Worm (Caenorhabditis elegans) whole organism, young adult: ENCODE data around the gene F28F8.9.

Experiments
- B0035.1 ChIP-seq: sonication (generic microtip); optimal IDR thresholded peaks from 2 replicates; lab custom pipeline; 2016; ENCODE audit warnings: missing genetic modification characterization, mild to moderate bottlenecking, missing compliant biosample characterization, missing genotype, missing genetic modification reagents
- B0261.1 ChIP-seq: sonication (generic microtip); optimal IDR thresholded peaks from 2 replicates; lab custom pipeline; 2016; ENCODE audit warnings: mild to moderate bottlenecking, missing genetic modification characterization, moderate library complexity, missing compliant biosample characterization
- F37B4.10 ChIP-seq: fragments of 200-800 bp; sonication (Bioruptor generic); IDR thresholded peaks from 2 replicates; pipeline ENCODE4 v1.3.6; 2022; ENCODE audit warnings: missing genetic modification characterization, missing compliant biosample characterization
- F39B2.1 ChIP-seq: fragments of 200-800 bp; sonication (Bioruptor generic); IDR thresholded peaks from 2 replicates; pipeline ENCODE4 v1.3.6; 2022; ENCODE audit warnings: missing genetic modification reagents, missing genetic modification characterization, missing compliant biosample characterization
- F49E8.2 ChIP-seq: sonication (generic microtip); optimal IDR thresholded peaks from 3 replicates; lab custom pipeline; 2017; ENCODE audit warnings: missing genetic modification characterization, mild to moderate bottlenecking, missing compliant biosample characterization, antibody characterized with exemption, moderate library complexity; ENCODE audit not compliant: insufficient read depth
- F52B5.7 ChIP-seq: sonication (generic microtip); optimal IDR thresholded peaks from 2 replicates; lab custom pipeline; 2016; ENCODE audit warnings: mild to moderate bottlenecking, missing genetic modification characterization, missing compliant biosample characterization
- F57C9.4 ChIP-seq: sonication (generic microtip); optimal IDR thresholded peaks from 2 replicates; lab custom pipeline; 2017; ENCODE audit warnings: mild to moderate bottlenecking, missing genetic modification characterization, missing compliant biosample characterization
- K11D2.4 ChIP-seq: fragments of 200-800 bp; sonication (Bioruptor generic); IDR thresholded peaks from 2 replicates; pipeline ENCODE4 v1.3.6; 2022; ENCODE audit warnings: missing genetic modification reagents, missing genetic modification characterization, missing compliant biosample characterization
- K12H6.12 ChIP-seq: fragments of 200-800 bp; sonication (Bioruptor generic); optimal IDR thresholded peaks from 2 replicates; lab custom pipeline; 2018; ENCODE audit warnings: mild to moderate bottlenecking, missing genetic modification characterization, missing compliant biosample characterization
- Y56A3A.18 ChIP-seq: fragments of 200-800 bp; sonication (Bioruptor generic); IDR thresholded peaks from 2 replicates; pipeline ENCODE4 v1.3.6; 2022; ENCODE audit warnings: missing genetic modification reagents, missing genetic modification characterization, missing compliant biosample characterization
- ZK185.1 ChIP-seq: sonication (generic microtip); optimal IDR thresholded peaks from 2 replicates; lab custom pipeline; 2016; ENCODE audit warnings: mild to moderate bottlenecking, missing genetic modification characterization, missing compliant biosample characterization; ENCODE audit not compliant: poor library complexity, severe bottlenecking
- ama-1 ChIP-seq, 3 experiments: fragments of 150-350 bp in 1 of 3; sonication (generic microtip) in 2 of 3; optimal IDR thresholded peaks; 2 replicates each; lab custom pipeline; 2014 to 2018; ENCODE audit warnings: missing biosample characterization in 2 of 3, missing genetic modification characterization in 2 of 3, missing genetic modification reagents in 2 of 3
- atf-7 ChIP-seq: sonication (generic microtip); optimal IDR thresholded peaks from 2 replicates; lab custom pipeline; 2017; ENCODE audit warnings: mild to moderate bottlenecking, missing genetic modification characterization, missing compliant biosample characterization
- athp-1 ChIP-seq: sonication (generic microtip); optimal IDR thresholded peaks from 2 replicates; lab custom pipeline; 2017; ENCODE audit warnings: mild to moderate bottlenecking, missing genetic modification characterization, missing compliant biosample characterization
- attf-5 ChIP-seq: fragments of 200-800 bp; sonication (Bioruptor generic); optimal IDR thresholded peaks from 2 replicates; lab custom pipeline; 2018; ENCODE audit warnings: mild to moderate bottlenecking, missing genetic modification characterization, missing compliant biosample characterization
- ccch-3 ChIP-seq: fragments of 200-800 bp; sonication (Bioruptor generic); optimal IDR thresholded peaks from 2 replicates; lab custom pipeline; 2018; ENCODE audit warnings: mild to moderate bottlenecking, missing genetic modification characterization, missing compliant biosample characterization
- cebp-2 ChIP-seq: fragments of 200-800 bp; sonication (Bioruptor generic); IDR thresholded peaks from 2 replicates; pipeline ENCODE4 v1.3.6; 2022; ENCODE audit warnings: missing genetic modification characterization, missing compliant biosample characterization
- ceh-40 ChIP-seq: fragments of 200-800 bp; sonication (Bioruptor generic); IDR thresholded peaks from 2 replicates; pipeline ENCODE4 v1.3.6; 2022; ENCODE audit warnings: missing genetic modification characterization, missing compliant biosample characterization
- chd-7 ChIP-seq: sonication (generic microtip); optimal IDR thresholded peaks from 2 replicates; lab custom pipeline; 2016; ENCODE audit warnings: mild to moderate bottlenecking, missing genetic modification characterization, moderate library complexity, missing compliant biosample characterization
- egl-44 ChIP-seq: fragments of 200-800 bp; sonication (Bioruptor generic); IDR thresholded peaks from 2 replicates; pipeline ENCODE4 v1.3.6; 2022; ENCODE audit warnings: missing genetic modification reagents, missing genetic modification characterization, missing compliant biosample characterization
- fkh-3 ChIP-seq: sonication (generic microtip); optimal IDR thresholded peaks from 2 replicates; lab custom pipeline; 2016; ENCODE audit warnings: mild to moderate bottlenecking, missing genetic modification characterization, missing compliant biosample characterization
- hrde-1 ChIP-seq: sonication (generic microtip); optimal IDR thresholded peaks from 2 replicates; lab custom pipeline; 2016; ENCODE audit warnings: missing genetic modification characterization, mild to moderate bottlenecking, missing compliant biosample characterization, moderate library complexity, missing genotype, missing genetic modification reagents, borderline replicate concordance
- lin-26 ChIP-seq: fragments of 200-800 bp; sonication (Bioruptor generic); IDR thresholded peaks from 2 replicates; pipeline ENCODE4 v1.3.6; 2022; ENCODE audit warnings: missing genetic modification reagents, missing genetic modification characterization, missing compliant biosample characterization
- lin-40 ChIP-seq: sonication (generic microtip); optimal IDR thresholded peaks from 2 replicates; lab custom pipeline; 2016; ENCODE audit warnings: missing genetic modification characterization, mild to moderate bottlenecking, missing compliant biosample characterization, missing genotype, missing genetic modification reagents
- lin-54 ChIP-seq: fragments of 200-800 bp; sonication (Bioruptor generic); optimal IDR thresholded peaks from 2 replicates; lab custom pipeline; 2018; ENCODE audit warnings: mild to moderate bottlenecking, missing genetic modification characterization, missing compliant biosample characterization
- lsl-1 ChIP-seq: fragments of 200-800 bp; sonication (Bioruptor generic); optimal IDR thresholded peaks from 2 replicates; lab custom pipeline; 2018; ENCODE audit warnings: mild to moderate bottlenecking, missing genetic modification characterization, moderate library complexity, missing compliant biosample characterization
- madf-3 ChIP-seq: fragments of 200-800 bp; sonication (Bioruptor generic); IDR thresholded peaks from 2 replicates; pipeline ENCODE4 v1.3.6; 2022; ENCODE audit warnings: missing genetic modification reagents, missing genetic modification characterization, missing compliant biosample characterization
- mcd-1 ChIP-seq: fragments of 200-800 bp; sonication (Bioruptor generic); IDR thresholded peaks from 2 replicates; pipeline ENCODE4 v1.3.6; 2022; ENCODE audit warnings: missing genetic modification reagents, missing genetic modification characterization, missing compliant biosample characterization
- mel-28 ChIP-seq: sonication (generic microtip); optimal IDR thresholded peaks from 2 replicates; lab custom pipeline; 2016; ENCODE audit warnings: borderline replicate concordance, mild to moderate bottlenecking, missing genetic modification characterization, missing compliant biosample characterization
- mes-4 ChIP-seq: sonication (generic microtip); optimal IDR thresholded peaks from 2 replicates; lab custom pipeline; 2016; ENCODE audit warnings: missing genotype, missing genetic modification characterization, missing compliant biosample characterization
- nhr-120 ChIP-seq: fragments of 200-800 bp; sonication (Bioruptor generic); IDR thresholded peaks from 2 replicates; pipeline ENCODE4 v1.3.6; 2022; ENCODE audit warnings: missing genetic modification characterization, missing compliant biosample characterization
- nhr-80 ChIP-seq: sonication (generic microtip); optimal IDR thresholded peaks from 2 replicates; lab custom pipeline; 2016; ENCODE audit warnings: missing genetic modification characterization, missing compliant biosample characterization
- nhr-90 ChIP-seq: sonication (generic microtip); optimal IDR thresholded peaks from 2 replicates; lab custom pipeline; 2016; ENCODE audit warnings: missing genotype, mild to moderate bottlenecking, missing genetic modification characterization, missing compliant biosample characterization
- pbrm-1 ChIP-seq: fragments of 200-800 bp; sonication (Bioruptor generic); IDR thresholded peaks from 2 replicates; pipeline ENCODE4 v1.3.6; 2022; ENCODE audit warnings: missing genetic modification reagents, missing genetic modification characterization, missing compliant biosample characterization
- rcor-1 ChIP-seq: fragments of 200-800 bp; sonication (Bioruptor generic); IDR thresholded peaks from 2 replicates; pipeline ENCODE4 v1.3.6; 2022; ENCODE audit warnings: missing genetic modification reagents, missing genetic modification characterization, missing compliant biosample characterization
- rec-8 ChIP-seq, 2 experiments: sonication (generic microtip); optimal IDR thresholded peaks; 2 replicates each; lab custom pipeline; 2016; ENCODE audit warnings: mild to moderate bottlenecking in 2 of 2, missing genetic modification characterization in 2 of 2, missing genetic modification reagents in 2 of 2, missing genotype in 2 of 2, missing biosample characterization in 1 of 2, missing compliant biosample characterization in 1 of 2, moderate library complexity in 1 of 2
- repo-1 ChIP-seq: sonication (generic microtip); optimal IDR thresholded peaks from 2 replicates; lab custom pipeline; 2017; ENCODE audit warnings: mild to moderate bottlenecking, missing genetic modification characterization, missing compliant biosample characterization
- sdz-38 ChIP-seq: sonication (generic microtip); optimal IDR thresholded peaks from 2 replicates; lab custom pipeline; 2016; ENCODE audit warnings: missing genotype, missing genetic modification characterization, missing compliant biosample characterization
- snpc-3.4 ChIP-seq: sonication (generic microtip); optimal IDR thresholded peaks from 2 replicates; lab custom pipeline; 2017; ENCODE audit warnings: missing genetic modification characterization, mild to moderate bottlenecking, missing compliant biosample characterization, antibody characterized with exemption, moderate library complexity, missing genotype, missing genetic modification reagents
- sptf-2 ChIP-seq: fragments of 200-800 bp; sonication (Bioruptor generic); optimal IDR thresholded peaks from 2 replicates; lab custom pipeline; 2018; ENCODE audit warnings: mild to moderate bottlenecking, missing genetic modification characterization, missing compliant biosample characterization
- tbp1 ChIP-seq: fragments of 200-800 bp; sonication (Bioruptor generic); optimal IDR thresholded peaks from 2 replicates; lab custom pipeline; 2018; ENCODE audit warnings: mild to moderate bottlenecking, missing genetic modification characterization, missing compliant biosample characterization
- tbx-9 ChIP-seq: sonication (generic microtip); optimal IDR thresholded peaks from 2 replicates; lab custom pipeline; 2016; ENCODE audit warnings: borderline replicate concordance, missing genetic modification characterization, inconsistent platforms, missing compliant biosample characterization
- tlf-1 ChIP-seq: fragments of 200-800 bp; sonication (Bioruptor generic); optimal IDR thresholded peaks from 2 replicates; lab custom pipeline; 2018; ENCODE audit warnings: mild to moderate bottlenecking, missing genetic modification characterization, missing compliant biosample characterization
- unc-130 ChIP-seq: sonication (generic microtip); optimal IDR thresholded peaks from 2 replicates; lab custom pipeline; 2016; ENCODE audit warnings: missing genetic modification reagents, missing genetic modification characterization, missing compliant biosample characterization
- ztf-18 ChIP-seq: sonication (generic microtip); optimal IDR thresholded peaks from 2 replicates; lab custom pipeline; 2016; ENCODE audit warnings: missing genotype, mild to moderate bottlenecking, missing genetic modification characterization, missing compliant biosample characterization
- ztf-25 ChIP-seq: fragments of 200-800 bp; sonication (Bioruptor generic); IDR thresholded peaks from 2 replicates; pipeline ENCODE4 v1.3.6; 2022; ENCODE audit warnings: missing genetic modification reagents, missing genetic modification characterization, missing compliant biosample characterization
- ztf-28 ChIP-seq: fragments of 200-800 bp; sonication (Bioruptor generic); IDR thresholded peaks from 2 replicates; pipeline ENCODE4 v1.3.6; 2022; ENCODE audit warnings: missing genetic modification reagents, missing genetic modification characterization, missing compliant biosample characterization

F28F8.9 gene

DNA sequence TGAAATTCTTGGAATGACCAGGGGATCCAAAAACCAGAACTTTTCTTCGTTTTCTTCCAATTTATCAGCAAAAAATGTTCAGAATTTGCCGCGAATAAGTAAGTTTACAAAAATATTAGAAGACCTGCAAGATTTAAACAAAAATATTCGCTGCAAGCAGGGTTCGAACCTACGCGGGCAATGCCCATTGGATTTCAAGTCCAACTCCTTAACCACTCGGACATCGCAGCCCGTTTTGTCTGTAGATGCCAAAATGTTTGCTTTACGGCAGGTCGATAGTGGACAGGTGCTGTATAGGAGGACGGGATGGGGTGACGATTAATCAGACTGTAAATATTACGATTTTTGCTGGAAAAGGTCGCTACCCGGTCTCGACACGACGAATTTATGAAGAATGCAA lies 30.7 kb downstream of the F28F8.9 start (continued):
- TF ChIP-seq madf-3 (GFP tag; lab: Robert Waterston, UW) (0 out of 2 replicates have a peak, but pooled peaks have one; percentile 54), lin-40 (no peak), hrde-1 (tag; lab: Kevin White, UChicago) (no peak), F49E8.2 (peak; percentile 62), fkh-3 (peak; percentile 73), ztf-18 (tag; lab: Kevin White, UChicago) (peak; percentile 61), unc-130 (GFP tag; lab: Kevin White, UChicago) (no peak), ccch-3 (GFP tag; lab: Kevin White, UChicago) (no peak), tlf-1 (GFP tag; lab: Kevin White, UChicago) (no peak), atf-7 (peak; percentile 46), ama-1 (optimal IDR thresholded peaks at IDR 0.05; lab: Kevin White, UChicago) (no peak), ama-1 (GFP tag; optimal IDR thresholded peaks at IDR 0.05; lab: Kevin White, UChicago) (peak in 1 of 2 experiments; percentile 43), ceh-40 (GFP tag; lab: Robert Waterston, UW) (no peak; the same call in 1 of the 2 replicates), K12H6.12 (tag; lab: Kevin White, UChicago) (no peak), mcd-1 (GFP tag; lab: Robert Waterston, UW) (0 out of 2 replicates have a peak, but pooled peaks have one; percentile 14), athp-1 (peak; percentile 12), ztf-28 (GFP tag; lab: Robert Waterston, UW) (no peak), B0261.1 (tag; lab: Kevin White, UChicago) (peak; percentile 90), F37B4.10 (GFP tag; lab: Robert Waterston, UW) (0 out of 2 replicates have a peak, but pooled peaks have one; percentile 69), F39B2.1 (GFP tag; lab: Robert Waterston, UW) (no peak), B0035.1 (no peak), rec-8 (tag; optimal IDR thresholded peaks at IDR 0.05; lab: Kevin White, UChicago) (peak; percentile 16 to 43), ZK185.1 (peak; percentile 54), tbx-9 (tag; lab: Kevin White, UChicago) (no peak), lin-26 (GFP tag; lab: Robert Waterston, UW) (peak; percentile 93), nhr-120 (0 out of 2 replicates have a peak, but pooled peaks have one; percentile 67), Y56A3A.18 (0 out of 2 replicates have a peak, but pooled peaks have one; percentile 59), egl-44 (GFP tag; lab: Robert Waterston, UW) (0 out of 2 replicates have a peak, but pooled peaks have one; percentile 40), mes-4 (tag; lab: Kevin White, UChicago) (peak; percentile 7), sdz-38 (tag; lab: Kevin White, UChicago) (no peak), F57C9.4 (tag; lab: Kevin White, UChicago) (no peak), mel-28 (tag; lab: Kevin White, UChicago) (no peak), nhr-90 (tag; lab: Kevin White, UChicago) (peak; percentile 68), lin-54 (GFP tag; lab: Kevin White, UChicago) (peak; percentile 7), F52B5.7 (tag; lab: Kevin White, UChicago) (no peak), sptf-2 (GFP tag; lab: Kevin White, UChicago) (no peak), K11D2.4 (GFP tag; lab: Robert Waterston, UW) (no peak), pbrm-1 (0 out of 2 replicates have a peak, but pooled peaks have one; percentile 56), snpc-3.4 (tag; lab: Kevin White, UChicago) (peak; percentile 58), rcor-1 (GFP tag; lab: Robert Waterston, UW) (peak; percentile 54; the same call in 1 of the 2 replicates), nhr-80 (tag; lab: Kevin White, UChicago) (peak; percentile 22), tbp1 (GFP tag; lab: Kevin White, UChicago) (peak; percentile 95), chd-7 (tag; lab: Kevin White, UChicago) (peak; percentile 58), repo-1 (peak; percentile 36), attf-5 (GFP tag; lab: Kevin White, UChicago) (peak; percentile 43), ztf-25 (0 out of 2 replicates have a peak, but pooled peaks have one; percentile 56), lsl-1 (peak; percentile 42), cebp-2 (0 out of 2 replicates have a peak, but pooled peaks have one; percentile 71)
